Fruit fly (Drosophila melanogaster): ENCODE data around the gene Vps16B.

Gene Vps16B

dm6 chr3R:29798966-29799680 lies 17.1 kb downstream of the Vps16B start, which contains the start of the genes Rnb and Drice (continued):
- TF ChIP-seq CoRest (tag; optimal IDR thresholded peaks at IDR 0.05): peak; percentile 75
- peak; percentile 32 for TF ChIP-seq Tbp (GFP tag; optimal IDR thresholded peaks at IDR 0.05)
- no peak for TF ChIP-seq D19A (tag; optimal IDR thresholded peaks at IDR 0.05)
- peak; percentile 63 for TF ChIP-seq E2f2 (GFP tag; IDR thresholded peaks at IDR 0.05)
- peak; percentile 66 for TF ChIP-seq knrl (GFP tag; IDR thresholded peaks at IDR 0.05; ENCODE audit: partially characterized antibody)
- peak in 1 of 2 experiments; percentile 2 for TF ChIP-seq crp (GFP tag; optimal IDR thresholded peaks at IDR 0.05)
- TF ChIP-seq YL-1 (GFP tag; optimal IDR thresholded peaks at IDR 0.05): peak; percentile 84
- TF ChIP-seq CG2120 (GFP tag; optimal IDR thresholded peaks at IDR 0.05): peak; percentile 55
- TF ChIP-seq CG13123 (GFP tag; optimal IDR thresholded peaks at IDR 0.05): peak; percentile 43
- TF ChIP-seq ro (GFP tag; IDR thresholded peaks at IDR 0.05): 0 out of 2 replicates have a peak, but pooled peaks have one; percentile 21
- TF ChIP-seq insv (GFP tag; optimal IDR thresholded peaks at IDR 0.05): peak in 1 of 2 experiments; percentile 10
- TF ChIP-seq cad (GFP tag; optimal IDR thresholded peaks at IDR 0.05): peak; percentile 96
- TF ChIP-seq Dip2 (GFP tag; IDR thresholded peaks at IDR 0.05): no peak
- no peak for TF ChIP-seq CG15011 (GFP tag; optimal IDR thresholded peaks at IDR 0.05)
- TF ChIP-seq CG32772 (GFP tag; IDR thresholded peaks at IDR 0.05): 0 out of 2 replicates have a peak, but pooled peaks have one; percentile 25
- peak; percentile 83 for TF ChIP-seq gfzf (GFP tag; optimal IDR thresholded peaks at IDR 0.05)
- TF ChIP-seq CG9932 (GFP tag; IDR thresholded peaks at IDR 0.05): peak; percentile 72
- no peak for TF ChIP-seq da (GFP tag; optimal IDR thresholded peaks at IDR 0.05)
- no peak for TF ChIP-seq pan (optimal IDR thresholded peaks at IDR 0.05)
- TF ChIP-seq pan (GFP tag; optimal IDR thresholded peaks at IDR 0.05 in 1 of 2, IDR thresholded peaks at IDR 0.05 in 1 of 2): peak in 1 of 2 experiments; percentile 45
- peak; percentile 44 for TF ChIP-seq NfI (GFP tag; optimal IDR thresholded peaks at IDR 0.05)
- TF ChIP-seq CG18011 (GFP tag; optimal IDR thresholded peaks at IDR 0.05): no peak
- no peak for TF ChIP-seq Eip74EF (GFP tag; optimal IDR thresholded peaks at IDR 0.05)
- TF ChIP-seq corto (GFP tag; optimal IDR thresholded peaks at IDR 0.05): no peak
- peak; percentile 77 for TF ChIP-seq CG9727 (GFP tag; optimal IDR thresholded peaks at IDR 0.05)
- no peak for TF ChIP-seq CG7271 (tag; optimal IDR thresholded peaks at IDR 0.05)
- peak; percentile 38 for TF ChIP-seq tin (GFP tag; optimal IDR thresholded peaks at IDR 0.05)
- peak; percentile 57 for TF ChIP-seq CG10267 (tag; optimal IDR thresholded peaks at IDR 0.05)
- TF ChIP-seq CG2712 (tag; optimal IDR thresholded peaks at IDR 0.05): peak; percentile 66
- no peak for TF ChIP-seq CG2875 (GFP tag; optimal IDR thresholded peaks at IDR 0.05)
- TF ChIP-seq CG10462 (GFP tag; optimal IDR thresholded peaks at IDR 0.05): peak; percentile 32
- TF ChIP-seq CG2129 (GFP tag; IDR thresholded peaks at IDR 0.05; ENCODE audit: partially characterized antibody): peak; percentile 63
- 0 out of 3 replicates have a peak, but pooled peaks have one; percentile 19 for TF ChIP-seq Opbp (GFP tag; IDR thresholded peaks at IDR 0.05; ENCODE audit: partially characterized antibody)
- no peak for TF ChIP-seq CrebB (tag; optimal IDR thresholded peaks at IDR 0.05)
- TF ChIP-seq org-1 (GFP tag; optimal IDR thresholded peaks at IDR 0.05): no peak
- no peak for TF ChIP-seq z (GFP tag; IDR thresholded peaks at IDR 0.05)
- TF ChIP-seq Bgb (GFP tag; IDR thresholded peaks at IDR 0.05; ENCODE audit: partially characterized antibody): peak; percentile 61
- peak; percentile 36 for TF ChIP-seq Fer1 (GFP tag; optimal IDR thresholded peaks at IDR 0.05)
- TF ChIP-seq CG16779 (GFP tag; IDR thresholded peaks at IDR 0.05): no peak
- TF ChIP-seq jumu (GFP tag; optimal IDR thresholded peaks at IDR 0.05): no peak
- TF ChIP-seq CG16813 (GFP tag; IDR thresholded peaks at IDR 0.05; ENCODE audit: partially characterized antibody): peak; percentile 71
- no peak for TF ChIP-seq odd (GFP tag; optimal IDR thresholded peaks at IDR 0.05)
- TF ChIP-seq luna (GFP tag; optimal IDR thresholded peaks at IDR 0.05): no peak
- peak; percentile 76 for TF ChIP-seq lbe (GFP tag; optimal IDR thresholded peaks at IDR 0.05)
- peak; percentile 68 for TF ChIP-seq amos (GFP tag; IDR thresholded peaks at IDR 0.05; ENCODE audit: partially characterized antibody)
- TF ChIP-seq Xrp1 (GFP tag; IDR thresholded peaks at IDR 0.05): 0 out of 2 replicates have a peak, but pooled peaks have one; percentile 50
- peak; percentile 57 for TF ChIP-seq slbo (GFP tag; IDR thresholded peaks at IDR 0.05)
- peak; percentile 48; the same call in 1 of the 2 replicates for TF ChIP-seq CG14014 (GFP tag; IDR thresholded peaks at IDR 0.05)

All from whole organism, embryonic.